Fruit fly (Drosophila melanogaster) whole organism, pupa: ENCODE data around the gene HP4.

ENCODE experiments used
- CG10348 ChIP-seq: fragments of 200-800 bp; sonication (Bioruptor generic); IDR thresholded peaks from 2 replicates; pipeline ENCODE4 v1.3.6; 2022; ENCODE audit warnings: missing biosample characterization, missing genetic modification characterization
- CG12605 ChIP-seq: fragments of 200-800 bp; sonication (Bioruptor generic); IDR thresholded peaks from 2 replicates; pipeline ENCODE4 v1.3.6; 2022; ENCODE audit warnings: missing biosample characterization, missing genetic modification characterization
- CG13204 ChIP-seq: fragments of 200-800 bp; sonication (Bioruptor generic); optimal IDR thresholded peaks from 2 replicates; lab custom pipeline; 2018; ENCODE audit warnings: missing biosample characterization, mild to moderate bottlenecking, missing genetic modification characterization, moderate library complexity
- CG14655 ChIP-seq: fragments of 200-800 bp; sonication (Bioruptor generic); optimal IDR thresholded peaks from 3 replicates; lab custom pipeline; 2017; ENCODE audit warnings: mild to moderate bottlenecking, missing biosample characterization, missing genetic modification reagents, missing genetic modification characterization
- CG15710 ChIP-seq: fragments of 200-800 bp; sonication (Bioruptor generic); optimal IDR thresholded peaks from 2 replicates; lab custom pipeline; 2018; ENCODE audit warnings: missing biosample characterization, mild to moderate bottlenecking, missing genetic modification characterization, moderate library complexity
- CG17806 ChIP-seq: fragments of 200-800 bp; sonication (Bioruptor generic); optimal IDR thresholded peaks from 2 replicates; lab custom pipeline; 2018; ENCODE audit warnings: missing biosample characterization, mild to moderate bottlenecking, missing genetic modification characterization, moderate library complexity
- CG32121 ChIP-seq: fragments of 200-800 bp; sonication (Bioruptor generic); IDR thresholded peaks from 2 replicates; pipeline ENCODE4 v1.3.6; 2022; ENCODE audit warnings: missing biosample characterization, missing genetic modification characterization
- CG34367 ChIP-seq: fragments of 200-800 bp; sonication (Bioruptor generic); optimal IDR thresholded peaks from 2 replicates; lab custom pipeline; 2018; ENCODE audit warnings: missing biosample characterization, mild to moderate bottlenecking, missing genetic modification characterization
- CG4496 ChIP-seq: fragments of 200-800 bp; sonication (Bioruptor generic); IDR thresholded peaks from 3 replicates; pipeline ENCODE4 v1.3.6; 2022; ENCODE audit warnings: missing biosample characterization, missing genetic modification characterization
- CG8159 ChIP-seq: fragments of 200-800 bp; sonication (Bioruptor generic); optimal IDR thresholded peaks from 3 replicates; lab custom pipeline; 2018; ENCODE audit warnings: missing biosample characterization, mild to moderate bottlenecking, missing genetic modification characterization, moderate library complexity
- CG8301 ChIP-seq: fragments of 200-800 bp; sonication (Bioruptor generic); optimal IDR thresholded peaks from 2 replicates; lab custom pipeline; 2018; ENCODE audit warnings: missing biosample characterization, mild to moderate bottlenecking, missing genetic modification characterization
- CG9948 ChIP-seq: fragments of 200-800 bp; sonication (Bioruptor generic); optimal IDR thresholded peaks from 2 replicates; lab custom pipeline; 2018; ENCODE audit warnings: missing biosample characterization, mild to moderate bottlenecking, missing genetic modification characterization, moderate library complexity
- D1 ChIP-seq: fragments of 200-800 bp; sonication (Bioruptor generic); optimal IDR thresholded peaks from 2 replicates; lab custom pipeline; 2018; ENCODE audit warnings: missing biosample characterization, mild to moderate bottlenecking, missing genetic modification characterization, moderate library complexity
- EcR ChIP-seq: fragments of 200-800 bp; sonication (Bioruptor generic); optimal IDR thresholded peaks from 3 replicates; lab custom pipeline; 2019; ENCODE audit warnings: missing biosample characterization, missing genetic modification characterization, mild to moderate bottlenecking, moderate library complexity, missing genetic modification reagents
- Ets98B ChIP-seq: fragments of 200-800 bp; sonication (Bioruptor generic); IDR thresholded peaks from 2 replicates; pipeline ENCODE4 v1.3.6; 2022; ENCODE audit warnings: missing biosample characterization, missing genetic modification characterization
- Pif1A ChIP-seq: fragments of 200-800 bp; sonication (Bioruptor generic); optimal IDR thresholded peaks from 3 replicates; lab custom pipeline; 2016; ENCODE audit warnings: missing biosample characterization, missing genetic modification characterization
- Pif1B ChIP-seq: fragments of 200-800 bp; sonication (Bioruptor generic); optimal IDR thresholded peaks from 3 replicates; lab custom pipeline; 2016; ENCODE audit warnings: missing biosample characterization, missing genetic modification characterization
- Snoo ChIP-seq: fragments of 200-800 bp; sonication (Bioruptor generic); optimal IDR thresholded peaks from 3 replicates; lab custom pipeline; 2017; ENCODE audit warnings: missing biosample characterization, mild to moderate bottlenecking, missing genetic modification characterization, inconsistent platforms
- fd96Ca ChIP-seq: fragments of 200-800 bp; sonication (Bioruptor generic); IDR thresholded peaks from 3 replicates; pipeline ENCODE4 v1.3.6; 2022; ENCODE audit warnings: missing biosample characterization, missing genetic modification characterization
- gl ChIP-seq: fragments of 200-800 bp; sonication (Bioruptor generic); optimal IDR thresholded peaks from 2 replicates; lab custom pipeline; 2018; ENCODE audit warnings: missing biosample characterization, mild to moderate bottlenecking, missing genetic modification characterization
- rn ChIP-seq: fragments of 200-800 bp; sonication (Bioruptor generic); IDR thresholded peaks from 2 replicates; pipeline ENCODE4 v1.3.6; 2022; ENCODE audit warnings: missing biosample characterization, missing genetic modification characterization

Gene HP4

DNA sequence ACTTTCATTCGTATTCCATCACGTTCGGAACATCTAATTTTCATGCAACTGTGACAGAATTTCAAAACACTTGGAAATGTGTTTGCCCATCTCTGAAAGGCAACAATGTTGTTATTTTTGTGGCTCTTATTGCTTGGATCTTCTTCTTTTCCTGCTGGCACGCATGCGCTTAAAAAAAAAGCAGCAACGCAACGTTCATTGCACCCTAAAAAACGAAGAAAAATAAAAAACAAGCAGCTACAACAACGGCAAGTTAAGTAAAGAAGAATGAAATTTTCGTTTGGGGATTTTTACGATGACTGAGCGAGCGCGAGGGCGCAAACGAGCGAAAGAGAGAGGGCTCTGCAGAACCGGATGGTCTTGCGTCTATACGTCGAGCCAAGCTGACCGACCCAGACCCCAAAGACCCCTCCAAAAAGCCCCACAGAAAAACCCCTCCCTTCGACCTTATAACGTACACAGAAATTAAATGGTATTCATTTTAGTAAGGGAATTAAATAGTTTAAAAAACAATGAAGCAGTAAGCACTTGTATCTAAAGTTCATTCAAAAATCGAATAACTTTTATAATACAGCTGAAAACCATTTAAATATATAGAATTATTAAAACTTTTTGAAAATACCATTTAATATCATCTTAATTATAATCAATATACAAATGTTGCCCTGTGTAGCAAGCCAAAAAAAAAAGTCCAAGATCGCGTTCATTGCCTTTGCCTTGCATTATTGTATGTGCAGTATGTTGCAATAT lies 17.8 kb upstream of the HP4 start:
- TF ChIP-seq CG14655 (GFP tag; lab: Kevin White, UChicago) (peak; percentile 23), gl (tag; lab: Kevin White, UChicago) (peak; percentile 95), CG9948 (tag; lab: Kevin White, UChicago) (peak; percentile 61), CG10348 (GFP tag; lab: Robert Waterston, UW) (no peak), EcR (GFP tag; lab: Kevin White, UChicago) (peak; percentile 98), Pif1B (GFP tag; lab: Kevin White, UChicago) (peak; percentile 60), CG17806 (tag; lab: Kevin White, UChicago) (peak; percentile 42), fd96Ca (GFP tag; lab: Robert Waterston, UW) (0 out of 3 replicates have a peak, but pooled peaks have one; percentile 53), Snoo (tag; lab: Kevin White, UChicago) (peak; percentile 55), Pif1A (peak; percentile 63), Ets98B (no peak), CG12605 (GFP tag; lab: Robert Waterston, UW) (peak; percentile 22; the same call in 1 of the 2 replicates), D1 (tag; lab: Kevin White, UChicago) (no peak), CG4496 (peak; percentile 54; the same call in 2 of the 3 replicates), CG32121 (no peak), CG8301 (tag; lab: Kevin White, UChicago) (no peak), CG15710 (peak; percentile 80), CG13204 (GFP tag; lab: Kevin White, UChicago) (peak; percentile 91), CG34367 (tag; lab: Kevin White, UChicago) (peak; percentile 81), rn (GFP tag; lab: Robert Waterston, UW) (no peak), CG8159 (tag; lab: Kevin White, UChicago) (peak; percentile 76)
- TF ChIP-seq, all 21 proteins: peak for 15

DNA sequence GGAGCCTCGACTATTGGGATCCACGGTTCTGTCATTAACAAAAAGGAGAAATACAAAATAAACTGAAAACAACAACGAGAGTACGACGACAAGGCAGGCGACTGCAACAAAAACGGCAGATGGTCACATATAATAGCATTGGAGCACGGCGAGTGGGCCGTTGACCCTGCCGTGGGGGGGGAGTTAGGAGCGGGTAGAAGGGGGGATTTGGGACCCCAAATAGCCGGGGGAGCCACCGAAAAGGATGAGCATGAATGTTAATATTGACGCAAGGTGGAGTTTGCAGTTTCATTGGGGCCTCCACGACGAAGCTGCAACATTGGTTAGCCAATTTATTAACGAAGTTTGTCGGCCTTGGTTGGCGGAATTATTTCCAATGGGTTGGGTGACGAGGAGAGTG lies 16.9 kb upstream of the HP4 start:
- TF ChIP-seq CG34367 (tag; lab: Kevin White, UChicago) (no peak), Snoo (tag; lab: Kevin White, UChicago) (no peak), rn (GFP tag; lab: Robert Waterston, UW) (no peak), CG15710 (no peak), EcR (GFP tag; lab: Kevin White, UChicago) (peak; percentile 95), CG13204 (GFP tag; lab: Kevin White, UChicago) (no peak), Pif1B (GFP tag; lab: Kevin White, UChicago) (no peak)

DNA sequence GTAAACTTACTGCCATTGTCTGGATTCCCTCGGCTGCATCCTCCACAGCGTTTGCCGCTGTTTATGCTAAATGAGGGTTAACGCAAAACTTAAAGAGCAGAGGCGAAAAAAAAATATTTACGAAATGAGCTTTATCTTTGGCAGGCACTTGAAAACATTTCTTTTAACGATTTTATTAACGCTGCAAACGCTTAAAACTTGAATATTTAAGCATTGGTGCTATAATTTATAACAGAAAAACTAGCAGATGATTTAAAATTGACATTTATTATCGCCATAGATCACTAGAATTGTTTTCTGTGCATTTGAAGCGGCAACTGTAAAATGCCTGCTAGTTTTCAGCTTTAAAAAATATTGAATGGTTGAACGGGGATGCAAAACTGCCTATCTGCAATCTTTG lies 14.3 kb upstream of the HP4 start:
- peak; percentile 2 for TF ChIP-seq CG17806 (tag; lab: Kevin White, UChicago)
- TF ChIP-seq CG8301 (tag; lab: Kevin White, UChicago), result peak; percentile 32
- peak; percentile 27 for TF ChIP-seq Pif1A
- TF ChIP-seq Pif1B (GFP tag; lab: Kevin White, UChicago), result no peak
- TF ChIP-seq Snoo (tag; lab: Kevin White, UChicago), result no peak
- TF ChIP-seq CG4496, result peak; percentile 75; the same call in 2 of the 3 replicates
- TF ChIP-seq CG14655 (GFP tag; lab: Kevin White, UChicago), result peak; percentile 26

DNA sequence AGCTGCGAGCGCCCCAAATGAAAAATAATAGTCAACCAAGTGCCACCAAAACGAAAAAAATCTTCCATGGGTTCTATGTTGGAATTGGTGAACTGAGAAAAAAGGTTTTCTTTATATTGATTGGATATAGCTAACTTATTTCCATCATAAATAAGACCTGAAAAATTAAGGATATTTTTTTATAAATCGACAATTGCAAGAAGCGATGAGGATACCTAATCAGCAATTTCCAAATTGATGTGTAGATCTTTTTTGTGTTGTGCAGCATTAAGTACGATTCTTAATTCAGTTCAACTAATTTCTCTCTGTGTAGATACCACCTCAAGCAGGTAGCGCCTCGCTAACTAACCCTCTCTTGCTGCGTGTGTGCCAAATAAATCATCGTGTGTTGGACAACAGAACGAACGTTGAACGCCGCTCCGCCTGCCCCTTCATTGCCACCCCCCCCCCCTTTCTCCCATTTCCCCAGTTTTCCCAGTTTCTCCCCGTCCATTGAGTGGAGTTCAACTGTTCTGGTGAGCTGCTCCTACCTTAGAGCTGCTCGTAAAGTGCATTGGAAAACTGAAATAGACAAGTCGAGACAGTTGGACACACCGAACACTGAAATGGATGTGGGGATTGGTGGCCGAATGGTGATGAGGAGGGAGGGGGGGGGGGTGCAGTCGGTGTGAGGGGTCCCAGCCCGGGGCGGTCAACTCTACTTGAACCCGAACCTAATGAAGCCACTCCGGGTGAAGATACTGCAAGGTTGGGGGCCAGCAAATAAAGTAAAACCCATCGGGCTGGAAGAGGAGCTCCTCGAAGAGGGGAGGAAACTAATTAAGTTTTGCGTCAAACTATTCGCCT lies 13.1 kb upstream of the HP4 start:
- TF ChIP-seq CG15710, result peak; percentile 34
- peak; percentile 43; the same call in 1 of the 2 replicates for TF ChIP-seq CG12605 (GFP tag; lab: Robert Waterston, UW)
- peak; percentile 55 for TF ChIP-seq D1 (tag; lab: Kevin White, UChicago)
- TF ChIP-seq CG4496, result peak; percentile 53; the same call in 2 of the 3 replicates
- TF ChIP-seq CG34367 (tag; lab: Kevin White, UChicago), result peak; percentile 31
- peak; percentile 50 for TF ChIP-seq Pif1B (GFP tag; lab: Kevin White, UChicago)
- TF ChIP-seq CG8159 (tag; lab: Kevin White, UChicago), result peak; percentile 70
- TF ChIP-seq CG14655 (GFP tag; lab: Kevin White, UChicago), result peak; percentile 86
- TF ChIP-seq gl (tag; lab: Kevin White, UChicago), result peak; percentile 6
- peak; percentile 78 for TF ChIP-seq Pif1A
- TF ChIP-seq CG13204 (GFP tag; lab: Kevin White, UChicago), result no peak
- TF ChIP-seq CG32121, result no peak
- TF ChIP-seq CG8301 (tag; lab: Kevin White, UChicago), result peak; percentile 72
- peak; percentile 80 for TF ChIP-seq CG17806 (tag; lab: Kevin White, UChicago)
- TF ChIP-seq Snoo (tag; lab: Kevin White, UChicago), result no peak
- TF ChIP-seq CG9948 (tag; lab: Kevin White, UChicago), result peak; percentile 83
- TF ChIP-seq, all 21 proteins: peak for 13

DNA sequence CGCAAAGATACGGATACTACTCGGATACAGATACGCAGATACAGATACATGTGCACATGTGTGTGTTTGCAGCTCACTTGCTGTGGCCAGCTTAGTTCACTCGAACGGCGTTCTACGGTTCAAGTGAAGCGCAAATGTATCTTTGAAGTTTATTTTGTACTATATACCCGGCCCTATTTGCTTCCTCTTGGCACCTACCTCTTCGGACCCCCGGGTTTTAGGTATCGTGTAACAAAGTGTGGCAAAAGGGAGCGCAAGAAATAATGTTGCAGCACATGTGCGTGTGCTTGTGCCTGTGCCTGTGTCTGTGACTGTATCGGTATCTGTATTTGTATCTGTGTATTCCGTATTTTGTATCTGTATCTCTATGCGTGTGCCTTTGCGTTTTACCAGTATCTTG lies 12.4 kb upstream of the HP4 start:
- TF ChIP-seq Pif1B (GFP tag; lab: Kevin White, UChicago), result no peak
- no peak for TF ChIP-seq CG4496
- TF ChIP-seq CG8159 (tag; lab: Kevin White, UChicago), result no peak
- no peak for TF ChIP-seq EcR (GFP tag; lab: Kevin White, UChicago)
- no peak for TF ChIP-seq Snoo (tag; lab: Kevin White, UChicago)
- no peak for TF ChIP-seq CG10348 (GFP tag; lab: Robert Waterston, UW)
- no peak for TF ChIP-seq CG15710
- TF ChIP-seq CG34367 (tag; lab: Kevin White, UChicago), result no peak
- TF ChIP-seq CG32121, result no peak
